Worm (Caenorhabditis elegans): Measurements from ENCODE around the gene W04G3.13.

- TF ChIP-seq ztf-23 (GFP tag; IDR thresholded peaks at IDR 0.05) = no peak
- TF ChIP-seq cog-1 (tag; optimal IDR thresholded peaks at IDR 0.05) = no peak
- no peak for TF ChIP-seq flt-1 (GFP tag; IDR thresholded peaks at IDR 0.05)
- TF ChIP-seq tab-1 (GFP tag; IDR thresholded peaks at IDR 0.05) = no peak
These were observed 46.7 kb upstream of the W04G3.13 start for ce11 chrX:11126259-11126658.

Measured in whole organism, midembryonic.